Worm (Caenorhabditis elegans): ENCODE results near the gene sdz-10.

The sdz-10 gene

DNA sequence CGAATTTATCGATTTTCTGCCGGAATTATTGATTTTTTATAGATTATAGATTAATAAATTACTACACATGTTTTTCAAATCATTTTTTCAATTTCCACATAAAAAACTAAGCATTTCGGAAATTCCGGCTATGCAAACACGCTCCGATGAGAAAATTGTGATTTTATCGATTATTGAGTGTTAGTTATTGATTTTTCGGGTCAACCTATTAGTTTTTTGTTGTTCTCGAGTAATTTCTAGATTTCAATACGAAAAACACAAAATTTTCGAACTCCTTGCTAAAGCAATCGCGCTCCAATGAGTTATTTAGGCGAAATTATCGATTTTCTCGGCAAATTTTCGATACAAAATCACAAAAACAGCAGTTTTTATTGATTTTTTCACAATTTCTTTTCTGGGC, 23.3 kb upstream of the sdz-10 start:
- TF ChIP-seq elt-1 (tag; optimal IDR thresholded peaks at IDR 0.05; ENCODE audit: borderline replicate concordance, insufficient read depth) (no peak), mab-5 (tag; optimal IDR thresholded peaks at IDR 0.05) (no peak), pha-4 (tag; optimal IDR thresholded peaks at IDR 0.05) (no peak), bed-3 (GFP tag; optimal IDR thresholded peaks at IDR 0.05) (no peak), lin-13 (tag; optimal IDR thresholded peaks at IDR 0.05) (no peak), snpc-4 (tag; optimal IDR thresholded peaks at IDR 0.05) (no peak), unc-120 (tag; optimal IDR thresholded peaks at IDR 0.05; ENCODE audit: poor library complexity, severe bottlenecking) (no peak), nhr-2 (tag; optimal IDR thresholded peaks at IDR 0.05) (no peak), blmp-1 (tag; optimal IDR thresholded peaks at IDR 0.05) (no peak), ceh-43 (GFP tag; optimal IDR thresholded peaks at IDR 0.05) (no peak), cnd-1 (tag; optimal IDR thresholded peaks at IDR 0.05) (no peak), mls-2 (tag; optimal IDR thresholded peaks at IDR 0.05) (no peak), sptf-1 (tag; optimal IDR thresholded peaks at IDR 0.05) (no peak), nhr-12 (tag; optimal IDR thresholded peaks at IDR 0.05) (no peak), unc-39 (tag; optimal IDR thresholded peaks at IDR 0.05) (no peak), zip-8 (tag; optimal IDR thresholded peaks at IDR 0.05) (no peak), mep-1 (tag; optimal IDR thresholded peaks at IDR 0.05) (no peak), sem-2 (GFP tag; optimal IDR thresholded peaks at IDR 0.05) (no peak)

ce11 chrII:2791693-2792092, 19.6 kb upstream of the sdz-10 start:
- TF ChIP-seq cnd-1 (tag; optimal IDR thresholded peaks at IDR 0.05) (no peak), mep-1 (tag; optimal IDR thresholded peaks at IDR 0.05) (no peak), M03D4.4 (tag; optimal IDR thresholded peaks at IDR 0.05) (no peak), mab-5 (tag; optimal IDR thresholded peaks at IDR 0.05) (no peak), nhr-28 (tag; optimal IDR thresholded peaks at IDR 0.05) (no peak), elt-1 (tag; optimal IDR thresholded peaks at IDR 0.05; ENCODE audit: borderline replicate concordance, insufficient read depth) (no peak), lsy-2 (tag; optimal IDR thresholded peaks at IDR 0.05) (no peak), ceh-83 (GFP tag; optimal IDR thresholded peaks at IDR 0.05) (no peak)

- TF ChIP-seq nhr-28 (tag; optimal IDR thresholded peaks at IDR 0.05) (no peak), nhr-76 (tag; optimal IDR thresholded peaks at IDR 0.05) (no peak), bed-3 (GFP tag; optimal IDR thresholded peaks at IDR 0.05) (no peak), sem-2 (GFP tag; optimal IDR thresholded peaks at IDR 0.05) (no peak), ceh-39 (tag; optimal IDR thresholded peaks at IDR 0.05) (no peak), snpc-4 (tag; optimal IDR thresholded peaks at IDR 0.05) (no peak), tbx-8 (GFP tag; optimal IDR thresholded peaks at IDR 0.05) (no peak), drap-1 (GFP tag; optimal IDR thresholded peaks at IDR 0.05) (no peak), zip-8 (tag; optimal IDR thresholded peaks at IDR 0.05) (no peak)
Measured at ce11 chrII:2787849-2788248, 15.8 kb upstream of the sdz-10 start.

ce11 chrII:2787031-2787512, 15.0 kb upstream of the sdz-10 start, which contains the start of the genes F08D12.12 and srpa-72:
Gene F08D12.12, minus strand, starts transcription at chrII:2787081.
Gene srpa-72, plus strand, starts transcription at chrII:2787481.
- TF ChIP-seq mls-2 (tag; optimal IDR thresholded peaks at IDR 0.05) = no peak
- peak; percentile 10 for TF ChIP-seq lsy-2 (tag; optimal IDR thresholded peaks at IDR 0.05)
- peak; percentile 7 for TF ChIP-seq unc-120 (tag; optimal IDR thresholded peaks at IDR 0.05; ENCODE audit: poor library complexity, severe bottlenecking)
- peak; percentile 45 for TF ChIP-seq pha-4 (tag; optimal IDR thresholded peaks at IDR 0.05)
- no peak for TF ChIP-seq hlh-1 (tag; optimal IDR thresholded peaks at IDR 0.05)

- TF ChIP-seq mls-2 (tag; optimal IDR thresholded peaks at IDR 0.05) (no peak), M03D4.4 (tag; optimal IDR thresholded peaks at IDR 0.05) (no peak), nhr-12 (tag; optimal IDR thresholded peaks at IDR 0.05) (no peak), lsy-2 (tag; optimal IDR thresholded peaks at IDR 0.05) (no peak), ces-1 (GFP tag; optimal IDR thresholded peaks at IDR 0.05) (no peak), elt-3 (tag; optimal IDR thresholded peaks at IDR 0.05) (no peak), cnd-1 (tag; optimal IDR thresholded peaks at IDR 0.05) (no peak), nhr-28 (tag; optimal IDR thresholded peaks at IDR 0.05) (no peak), unc-62 (GFP tag; optimal IDR thresholded peaks at IDR 0.05) (no peak), ceh-39 (tag; optimal IDR thresholded peaks at IDR 0.05) (no peak), unc-39 (tag; optimal IDR thresholded peaks at IDR 0.05) (no peak), lin-13 (tag; optimal IDR thresholded peaks at IDR 0.05) (no peak), lin-32 (GFP tag; optimal IDR thresholded peaks at IDR 0.05) (no peak), bed-3 (GFP tag; optimal IDR thresholded peaks at IDR 0.05) (no peak), pha-4 (tag; optimal IDR thresholded peaks at IDR 0.05) (no peak), zip-8 (tag; optimal IDR thresholded peaks at IDR 0.05) (no peak), sptf-1 (tag; optimal IDR thresholded peaks at IDR 0.05) (no peak)
Measured at ce11 chrII:2785787-2786186, 13.7 kb upstream of the sdz-10 start.
